Worm (Caenorhabditis elegans): ENCODE data around the gene ZK1010.4.

ZK1010.4 gene

DNA sequence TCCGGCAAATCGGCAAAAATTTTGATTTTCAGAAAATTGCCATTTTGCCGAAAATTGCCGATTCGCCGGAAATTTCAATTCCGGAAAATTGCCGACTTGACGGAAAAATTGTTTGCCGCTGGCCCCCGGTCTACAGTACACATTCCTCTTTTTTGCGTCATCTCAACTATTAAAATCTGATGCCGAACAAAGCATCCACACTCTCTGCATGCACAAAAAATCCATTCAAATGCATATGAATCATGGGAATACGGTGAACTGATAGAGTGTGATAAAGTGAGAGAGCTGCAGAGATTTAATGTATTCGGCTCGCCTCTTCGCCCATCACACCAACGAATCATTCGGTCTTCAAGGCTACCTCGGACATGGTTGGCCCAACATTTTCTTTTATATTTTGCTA, 49.7 kb downstream of the ZK1010.4 start, which contains the start of gene F14F7.7:
F14F7.7 (plus strand) TSS at position 354 of the 400 bp plus-strand sequence.
- TF ChIP-seq nhr-12 (tag; optimal IDR thresholded peaks at IDR 0.05) (no peak), nhr-6 (tag; optimal IDR thresholded peaks at IDR 0.05) (no peak), R02D3.7 (tag; optimal IDR thresholded peaks at IDR 0.05) (no peak), unc-39 (tag; optimal IDR thresholded peaks at IDR 0.05) (no peak), snpc-4 (tag; optimal IDR thresholded peaks at IDR 0.05) (no peak), mdl-1 (tag; optimal IDR thresholded peaks at IDR 0.05) (no peak), lsy-2 (tag; optimal IDR thresholded peaks at IDR 0.05) (no peak), nhr-129 (tag; optimal IDR thresholded peaks at IDR 0.05) (no peak), nhr-77 (tag; optimal IDR thresholded peaks at IDR 0.05) (no peak), skn-1 (tag; optimal IDR thresholded peaks at IDR 0.05) (no peak)

DNA sequence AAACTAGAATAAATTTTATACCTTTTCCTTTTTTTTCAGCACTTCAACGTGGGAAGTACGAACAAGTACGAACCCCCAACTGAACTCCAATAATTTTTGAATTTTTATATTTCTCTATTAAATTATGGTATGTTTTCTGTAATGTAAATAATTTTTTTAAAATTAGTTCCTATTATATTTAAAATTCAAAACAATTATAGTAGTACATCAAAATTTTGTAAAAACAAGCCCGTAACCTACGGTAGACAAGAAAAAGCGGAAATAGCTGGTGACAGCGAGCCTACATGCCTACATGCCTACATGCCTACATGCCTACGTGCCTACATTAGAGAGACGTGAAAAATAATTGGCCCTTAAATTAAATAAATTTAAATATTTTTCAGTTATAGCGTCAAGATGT, 50.8 kb downstream of the ZK1010.4 start, which contains the start of gene F14F7.5:
F14F7.5 (plus strand) TSS at position 301 of the 400 bp plus-strand sequence.
- no peak for TF ChIP-seq nhr-6 (tag; optimal IDR thresholded peaks at IDR 0.05)
- no peak for TF ChIP-seq ama-1 (optimal IDR thresholded peaks at IDR 0.05)

DNA sequence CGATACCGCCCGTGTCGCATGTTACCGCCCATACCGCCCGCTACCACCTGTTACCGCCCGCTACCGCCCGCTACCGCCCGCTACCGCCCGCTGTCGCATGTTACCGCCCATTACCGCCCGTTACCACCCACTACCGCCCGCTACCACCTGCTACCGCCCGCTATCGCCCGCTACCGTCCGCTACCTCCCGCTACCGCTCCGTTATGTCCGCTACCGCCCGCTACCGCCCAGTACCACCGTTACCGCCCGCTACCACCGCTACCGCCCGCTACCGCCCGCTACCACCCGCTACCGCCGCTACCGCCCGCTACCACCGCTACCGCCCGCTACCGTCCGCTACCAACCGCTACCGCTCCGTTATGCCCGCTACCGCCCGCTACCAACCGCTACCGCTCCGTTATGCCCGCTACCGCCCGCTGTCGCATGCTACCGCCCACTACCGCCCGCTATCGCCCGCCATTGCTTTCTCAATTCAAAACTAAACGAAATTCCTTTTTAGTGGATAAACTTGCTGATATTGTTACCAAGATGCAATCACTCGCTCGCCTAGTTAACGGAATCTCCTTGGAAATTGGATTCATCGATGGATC, 51.7 kb downstream of the ZK1010.4 start:
- TF ChIP-seq nhr-6 (tag; optimal IDR thresholded peaks at IDR 0.05) (no peak), nhr-23 (tag; optimal IDR thresholded peaks at IDR 0.05) (no peak), ztf-1 (GFP tag; conservative IDR thresholded peaks at IDR 0.05) (no peak), peb-1 (tag; optimal IDR thresholded peaks at IDR 0.05) (no peak), alr-1 (tag; optimal IDR thresholded peaks at IDR 0.05) (no peak), fos-1 (tag; optimal IDR thresholded peaks at IDR 0.05) (no peak), gmeb-1 (tag; optimal IDR thresholded peaks at IDR 0.05) (no peak), lin-13 (GFP tag; optimal IDR thresholded peaks at IDR 0.05) (no peak), mab-5 (tag; optimal IDR thresholded peaks at IDR 0.05) (no peak), zag-1 (tag; optimal IDR thresholded peaks at IDR 0.05) (no peak), egl-27 (tag; optimal IDR thresholded peaks at IDR 0.05) (no peak), F13H6.1 (tag; optimal IDR thresholded peaks at IDR 0.05) (no peak), ceh-16 (tag; optimal IDR thresholded peaks at IDR 0.05) (no peak), ztf-11 (tag; optimal IDR thresholded peaks at IDR 0.05) (no peak), snpc-4 (tag; optimal IDR thresholded peaks at IDR 0.05) (no peak), elt-3 (tag; optimal IDR thresholded peaks at IDR 0.05) (no peak), nhr-10 (tag; optimal IDR thresholded peaks at IDR 0.05) (no peak), elt-1 (tag; optimal IDR thresholded peaks at IDR 0.05) (no peak), mbf-1 (tag; optimal IDR thresholded peaks at IDR 0.05) (no peak), nhr-77 (tag; optimal IDR thresholded peaks at IDR 0.05) (no peak)

Data from whole organism, L2 larva.